Worm (Caenorhabditis elegans): ENCODE measurements around the gene mab-7.

The mab-7 gene

ce11 chrX:932874-933273 is 35.0 kb upstream of the mab-7 start:
- TF ChIP-seq ceh-27 (GFP tag; optimal IDR thresholded peaks at IDR 0.05) (peak; percentile 0), hmg-1.2 (GFP tag; IDR thresholded peaks at IDR 0.05) (peak; percentile 4; the same call in 1 of the 2 replicates), lin-26 (GFP tag; IDR thresholded peaks at IDR 0.05) (no peak), D2030.7 (GFP tag; IDR thresholded peaks at IDR 0.05) (no peak), K11D2.4 (GFP tag; IDR thresholded peaks at IDR 0.05) (0 out of 2 replicates have a peak, but pooled peaks have one; percentile 45)

- no peak for TF ChIP-seq B0035.1 (tag; optimal IDR thresholded peaks at IDR 0.05)
- TF ChIP-seq C06A6.2 (GFP tag; conservative IDR thresholded peaks at IDR 0.05): no peak
- TF ChIP-seq sea-2 (GFP tag; IDR thresholded peaks at IDR 0.05): no peak
- TF ChIP-seq F10E7.11 (tag; optimal IDR thresholded peaks at IDR 0.05): no peak
- no peak for TF ChIP-seq dpff-1 (tag; optimal IDR thresholded peaks at IDR 0.05)
- no peak for TF ChIP-seq nhr-120 (GFP tag; IDR thresholded peaks at IDR 0.05)
- no peak for TF ChIP-seq Y53F4B.3 (GFP tag; IDR thresholded peaks at IDR 0.05)
- no peak for TF ChIP-seq lsl-1 (GFP tag; optimal IDR thresholded peaks at IDR 0.05)
- no peak for TF ChIP-seq B0261.1 (tag; optimal IDR thresholded peaks at IDR 0.05)
- TF ChIP-seq mcd-1 (GFP tag; IDR thresholded peaks at IDR 0.05): no peak
- no peak for TF ChIP-seq athp-1 (tag; optimal IDR thresholded peaks at IDR 0.05)
- no peak for TF ChIP-seq ama-1 (optimal IDR thresholded peaks at IDR 0.05)
- no peak for TF ChIP-seq ama-1 (GFP tag; optimal IDR thresholded peaks at IDR 0.05)
- no peak for TF ChIP-seq hmg-20 (GFP tag; IDR thresholded peaks at IDR 0.05)
Measured at ce11 chrX:927632-928031, 29.8 kb upstream of the mab-7 start.

ce11 chrX:926125-926524 is 28.3 kb upstream of the mab-7 start:
- TF ChIP-seq snpc-1.1 (tag; optimal IDR thresholded peaks at IDR 0.05; ENCODE audit: insufficient read depth) (no peak), snpc-3.4 (tag; optimal IDR thresholded peaks at IDR 0.05) (no peak), let-526 (GFP tag; IDR thresholded peaks at IDR 0.05) (no peak), let-607 (tag; optimal IDR thresholded peaks at IDR 0.05) (no peak), egl-18 (GFP tag; IDR thresholded peaks at IDR 0.05) (no peak), repo-1 (tag; optimal IDR thresholded peaks at IDR 0.05) (no peak), zfh-2 (GFP tag; conservative IDR thresholded peaks at IDR 0.05) (no peak), bed-2 (GFP tag; IDR thresholded peaks at IDR 0.05) (no peak), ceh-91 (GFP tag; IDR thresholded peaks at IDR 0.05) (no peak), ceh-58 (GFP tag; IDR thresholded peaks at IDR 0.05) (no peak), tlf-1 (GFP tag; optimal IDR thresholded peaks at IDR 0.05) (no peak), ztf-26 (tag; optimal IDR thresholded peaks at IDR 0.05) (no peak), ceh-40 (GFP tag; IDR thresholded peaks at IDR 0.05) (no peak), Y53F4B.3 (GFP tag; IDR thresholded peaks at IDR 0.05) (no peak), mxl-1 (tag; optimal IDR thresholded peaks at IDR 0.05) (no peak), lag-1 (GFP tag; IDR thresholded peaks at IDR 0.05) (no peak), hmg-1.2 (GFP tag; IDR thresholded peaks at IDR 0.05) (no peak), sptf-2 (GFP tag; optimal IDR thresholded peaks at IDR 0.05) (no peak), hrde-1 (tag; optimal IDR thresholded peaks at IDR 0.05; ENCODE audit: borderline replicate concordance) (no peak), nhr-27 (tag; optimal IDR thresholded peaks at IDR 0.05) (no peak)
